Worm (Caenorhabditis elegans): ENCODE data around the gene C08F8.6.

C08F8.6 gene

ce11 chrIV:11146962-11147470 lies 17.7 kb downstream of the C08F8.6 start, which contains the start of gene pigq-1 (continued):
- TF ChIP-seq B0019.2 (GFP tag; conservative IDR thresholded peaks at IDR 0.05), result no peak
- peak; percentile 90 for TF ChIP-seq hrde-1 (tag; optimal IDR thresholded peaks at IDR 0.05; ENCODE audit: borderline replicate concordance)
- peak; percentile 86 for TF ChIP-seq fkh-3 (tag; optimal IDR thresholded peaks at IDR 0.05)
- peak in 2 of 3 experiments; percentile 23 to 58 for TF ChIP-seq lin-35 (GFP tag; optimal IDR thresholded peaks at IDR 0.05)
- TF ChIP-seq ztf-18 (tag; optimal IDR thresholded peaks at IDR 0.05), result no peak
- peak; percentile 47; the same call in 1 of the 2 replicates for TF ChIP-seq F39B2.1 (GFP tag; IDR thresholded peaks at IDR 0.05)
- no peak for TF ChIP-seq hmg-20 (GFP tag; IDR thresholded peaks at IDR 0.05)
- peak; percentile 66 for TF ChIP-seq madf-6 (GFP tag; IDR thresholded peaks at IDR 0.05)
- peak; percentile 39 for TF ChIP-seq ztf-26 (tag; optimal IDR thresholded peaks at IDR 0.05)
- no peak for TF ChIP-seq K11D2.4 (GFP tag; IDR thresholded peaks at IDR 0.05)
- TF ChIP-seq madf-10 (tag; optimal IDR thresholded peaks at IDR 0.05), result peak; percentile 33
- 0 out of 2 replicates have a peak, but pooled peaks have one; percentile 67 for TF ChIP-seq hsf-1 (GFP tag; IDR thresholded peaks at IDR 0.05)
- peak; percentile 83 for TF ChIP-seq ZK185.1 (tag; optimal IDR thresholded peaks at IDR 0.05; ENCODE audit: poor library complexity, severe bottlenecking)
- no peak for TF ChIP-seq gei-17 (GFP tag; optimal IDR thresholded peaks at IDR 0.05)
- peak; percentile 14 for TF ChIP-seq somi-1 (GFP tag; optimal IDR thresholded peaks at IDR 0.05)
- no peak for TF ChIP-seq ztf-22 (GFP tag; optimal IDR thresholded peaks at IDR 0.05)
- peak; percentile 71; the same call in 1 of the 2 replicates for TF ChIP-seq Y56A3A.18 (GFP tag; IDR thresholded peaks at IDR 0.05)
- TF ChIP-seq nhr-179 (tag; optimal IDR thresholded peaks at IDR 0.05), result no peak
- peak; percentile 56 for TF ChIP-seq him-1 (tag; optimal IDR thresholded peaks at IDR 0.05)
- TF ChIP-seq C17E4.6 (GFP tag; IDR thresholded peaks at IDR 0.05), result 0 out of 2 replicates have a peak, but pooled peaks have one; percentile 6
- TF ChIP-seq ztf-6 (GFP tag; IDR thresholded peaks at IDR 0.05), result no peak
- 0 out of 2 replicates have a peak, but pooled peaks have one; percentile 25 for TF ChIP-seq ceh-100 (GFP tag; IDR thresholded peaks at IDR 0.05)
- TF ChIP-seq efl-1 (GFP tag; optimal IDR thresholded peaks at IDR 0.05), result no peak
- TF ChIP-seq hlh-26 (GFP tag; conservative IDR thresholded peaks at IDR 0.05), result no peak
- no peak for TF ChIP-seq hlh-12 (tag; optimal IDR thresholded peaks at IDR 0.05)
- TF ChIP-seq F49E8.2 (tag; optimal IDR thresholded peaks at IDR 0.05; ENCODE audit: insufficient read depth), result peak; percentile 86
- peak; percentile 84 for TF ChIP-seq Y53G8AR.9 (GFP tag; conservative IDR thresholded peaks at IDR 0.05)
- no peak for TF ChIP-seq dox-1 (GFP tag; IDR thresholded peaks at IDR 0.05)
- peak; percentile 38 for TF ChIP-seq lin-40 (tag; optimal IDR thresholded peaks at IDR 0.05)

DNA sequence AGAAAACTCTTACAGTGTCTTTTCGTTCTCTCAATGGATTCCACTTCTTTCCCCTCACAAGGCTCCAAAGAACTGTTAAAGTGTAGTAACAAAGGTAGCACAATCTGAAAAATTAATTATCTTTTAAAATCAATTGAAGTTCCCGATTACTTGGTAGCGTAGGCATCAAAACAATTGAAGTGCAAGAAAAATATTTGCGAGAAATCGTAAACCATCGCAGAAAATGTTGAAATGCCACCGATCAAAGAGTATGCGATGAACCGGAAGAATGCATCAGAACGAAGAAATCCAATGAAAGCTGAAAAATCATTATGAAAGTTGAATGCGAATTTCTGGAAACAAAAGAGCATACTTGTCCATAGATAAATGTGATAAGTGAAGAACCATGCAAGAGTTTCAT lies 18.2 kb downstream of the C08F8.6 start:
- no peak for TF ChIP-seq egl-18 (GFP tag; IDR thresholded peaks at IDR 0.05)
- no peak for TF ChIP-seq snpc-4 (GFP tag; optimal IDR thresholded peaks at IDR 0.05)
- no peak for TF ChIP-seq snpc-4 (tag; optimal IDR thresholded peaks at IDR 0.05)
- TF ChIP-seq hmg-1.2 (GFP tag; IDR thresholded peaks at IDR 0.05), result no peak
- no peak for TF ChIP-seq aptf-2 (GFP tag; conservative IDR thresholded peaks at IDR 0.05)
- TF ChIP-seq ceh-100 (GFP tag; IDR thresholded peaks at IDR 0.05), result no peak
- TF ChIP-seq ZK185.1 (tag; optimal IDR thresholded peaks at IDR 0.05; ENCODE audit: poor library complexity, severe bottlenecking), result no peak
- TF ChIP-seq cebp-1 (GFP tag; IDR thresholded peaks at IDR 0.05), result no peak
- TF ChIP-seq cebp-1 (tag; optimal IDR thresholded peaks at IDR 0.05), result no peak
- TF ChIP-seq C17E4.6 (GFP tag; IDR thresholded peaks at IDR 0.05), result no peak
- TF ChIP-seq dpff-1 (tag; optimal IDR thresholded peaks at IDR 0.05), result no peak
- TF ChIP-seq cebp-2 (GFP tag; IDR thresholded peaks at IDR 0.05), result no peak
- TF ChIP-seq mel-28 (tag; optimal IDR thresholded peaks at IDR 0.05; ENCODE audit: borderline replicate concordance), result no peak
- TF ChIP-seq mes-4 (tag; optimal IDR thresholded peaks at IDR 0.05), result no peak
- no peak for TF ChIP-seq snpc-3.4 (tag; optimal IDR thresholded peaks at IDR 0.05)
- no peak for TF ChIP-seq attf-5 (GFP tag; optimal IDR thresholded peaks at IDR 0.05)
- no peak for TF ChIP-seq F57C9.4 (tag; optimal IDR thresholded peaks at IDR 0.05)

Data from whole organism, young adult.